Fruit fly (Drosophila melanogaster) whole organism, embryonic: ENCODE results near the gene GAPcenA.
A peak's percentile ranks its signal among the peaks of the same experiment; 100 is the strongest.

Experiments used
- Abd-B ChIP-seq: fragments of 200-800 bp; sonication (Bioruptor generic); optimal IDR thresholded peaks from 2 replicates; lab custom pipeline; 2018; ENCODE audit warnings: missing biosample characterization, mild to moderate bottlenecking, missing genetic modification characterization, moderate library complexity
- Atf6 ChIP-seq: fragments of 200-800 bp; sonication (Bioruptor generic); IDR thresholded peaks from 2 replicates; pipeline ENCODE4 v1.3.6; 2022; ENCODE audit warnings: missing biosample characterization, missing genetic modification characterization
- CG10431 ChIP-seq: fragments of 200-800 bp; sonication (Bioruptor generic); optimal IDR thresholded peaks from 3 replicates; lab custom pipeline; 2018; ENCODE audit warnings: missing biosample characterization, mild to moderate bottlenecking, missing genetic modification characterization
- CG10979 ChIP-seq: fragments of 200-800 bp; sonication (Bioruptor generic); optimal IDR thresholded peaks from 2 replicates; lab custom pipeline; 2018; ENCODE audit warnings: missing biosample characterization, mild to moderate bottlenecking, missing genetic modification characterization, moderate library complexity
- CG11085 ChIP-seq: fragments of 200-800 bp; sonication (Bioruptor generic); IDR thresholded peaks from 2 replicates; pipeline ENCODE4 v1.3.6; 2022; ENCODE audit warnings: missing biosample characterization, missing genetic modification characterization
- CG11247 ChIP-seq: fragments of 200-800 bp; sonication (Bioruptor generic); IDR thresholded peaks from 2 replicates; pipeline ENCODE4 v1.3.6; 2022; ENCODE audit warnings: missing biosample characterization, missing genetic modification characterization
- CG11504 ChIP-seq: fragments of 200-800 bp; sonication (Bioruptor generic); optimal IDR thresholded peaks from 3 replicates; lab custom pipeline; 2019; ENCODE audit warnings: missing biosample characterization, mild to moderate bottlenecking, missing genetic modification characterization, moderate library complexity
- CG12769 ChIP-seq: fragments of 200-800 bp; sonication (Bioruptor generic); optimal IDR thresholded peaks from 2 replicates; lab custom pipeline; 2019; ENCODE audit warnings: missing biosample characterization, mild to moderate bottlenecking, missing genetic modification characterization, moderate library complexity
- CG14710 ChIP-seq: fragments of 200-800 bp; sonication (Bioruptor generic); optimal IDR thresholded peaks from 3 replicates; lab custom pipeline; 2019; ENCODE audit warnings: missing biosample characterization, mild to moderate bottlenecking, missing genetic modification characterization, moderate library complexity
- CG16779 ChIP-seq: fragments of 200-800 bp; sonication (Bioruptor generic); IDR thresholded peaks from 2 replicates; pipeline ENCODE4 v1.3.6; 2022; ENCODE audit warnings: missing biosample characterization, missing genetic modification characterization
- CG17186 ChIP-seq: fragments of 200-800 bp; sonication (Bioruptor generic); optimal IDR thresholded peaks from 3 replicates; lab custom pipeline; 2017; ENCODE audit warnings: missing biosample characterization, missing genetic modification reagents, missing genetic modification characterization
- CG2889 ChIP-seq: fragments of 200-800 bp; sonication (Bioruptor generic); IDR thresholded peaks from 3 replicates; pipeline ENCODE4 v1.3.6; 2022; ENCODE audit warnings: missing biosample characterization, missing genetic modification characterization
- CG3163 ChIP-seq: fragments of 200-800 bp; sonication (Bioruptor generic); optimal IDR thresholded peaks from 3 replicates; lab custom pipeline; 2016; ENCODE audit warnings: missing biosample characterization, missing genetic modification characterization
- CG4404 ChIP-seq: fragments of 200-800 bp; sonication (Bioruptor generic); IDR thresholded peaks from 2 replicates; pipeline ENCODE4 v1.3.6; 2022; ENCODE audit warnings: missing biosample characterization, missing genetic modification characterization
- CG4617 ChIP-seq: fragments of 200-800 bp; sonication (Bioruptor generic); optimal IDR thresholded peaks from 3 replicates; lab custom pipeline; 2016; ENCODE audit warnings: missing biosample characterization, missing genetic modification characterization, borderline replicate concordance
- CG4707 ChIP-seq: fragments of 200-800 bp; sonication (Bioruptor generic); optimal IDR thresholded peaks from 2 replicates; lab custom pipeline; 2018; ENCODE audit warnings: missing biosample characterization, mild to moderate bottlenecking, missing genetic modification characterization, moderate library complexity
- CG7786 ChIP-seq: fragments of 200-800 bp; sonication (Bioruptor generic); optimal IDR thresholded peaks from 2 replicates; lab custom pipeline; 2016; ENCODE audit warnings: missing biosample characterization, missing genetic modification characterization
- Dad ChIP-seq: fragments of 200-800 bp; sonication (Bioruptor generic); optimal IDR thresholded peaks from 3 replicates; lab custom pipeline; 2016; ENCODE audit warnings: missing biosample characterization, missing genetic modification characterization
- Fer1 ChIP-seq: fragments of 200-800 bp; sonication (Bioruptor generic); optimal IDR thresholded peaks from 2 replicates; lab custom pipeline; 2017; ENCODE audit warnings: missing biosample characterization, mild to moderate bottlenecking, missing genetic modification characterization
- Fer3 ChIP-seq: fragments of 200-800 bp; sonication (Bioruptor generic); optimal IDR thresholded peaks from 2 replicates; lab custom pipeline; 2018; ENCODE audit warnings: missing biosample characterization, mild to moderate bottlenecking, missing genetic modification characterization, moderate library complexity
- Gug ChIP-seq: fragments of 200-800 bp; sonication (Bioruptor generic); IDR thresholded peaks from 4 replicates; pipeline ENCODE4 v1.3.6; 2022; ENCODE audit warnings: missing biosample characterization, missing genetic modification characterization
- Hey ChIP-seq: fragments of 200-800 bp; sonication (Bioruptor generic); optimal IDR thresholded peaks from 3 replicates; lab custom pipeline; 2018; ENCODE audit warnings: missing biosample characterization, mild to moderate bottlenecking, missing genetic modification characterization
- Jarid2 ChIP-seq: fragments of 200-800 bp; sonication (Bioruptor generic); optimal IDR thresholded peaks from 3 replicates; lab custom pipeline; 2017; ENCODE audit warnings: mild to moderate bottlenecking, missing biosample characterization, missing genetic modification reagents, missing genetic modification characterization
- NFAT ChIP-seq: fragments of 200-800 bp; sonication (Bioruptor generic); IDR thresholded peaks from 2 replicates; pipeline ENCODE4 v1.3.6; 2022; ENCODE audit warnings: missing biosample characterization, missing genetic modification characterization
- Ravus ChIP-seq: fragments of 200-800 bp; sonication (Bioruptor generic); IDR thresholded peaks from 2 replicates; pipeline ENCODE4 v1.3.6; 2022; ENCODE audit warnings: missing biosample characterization, missing genetic modification characterization
- Rfx ChIP-seq: fragments of 200-800 bp; sonication (Bioruptor generic); IDR thresholded peaks from 2 replicates; pipeline ENCODE4 v1.3.6; 2022; ENCODE audit warnings: missing biosample characterization, missing genetic modification characterization
- ab ChIP-seq: fragments of 200-800 bp; sonication (Bioruptor generic); optimal IDR thresholded peaks from 2 replicates; lab custom pipeline; 2016; ENCODE audit warnings: missing biosample characterization, missing genetic modification characterization
- abd-A ChIP-seq: fragments of 200-800 bp; sonication (Bioruptor generic); optimal IDR thresholded peaks from 3 replicates; lab custom pipeline; 2019; ENCODE audit warnings: missing biosample characterization, mild to moderate bottlenecking, missing genetic modification characterization, moderate library complexity
- btn ChIP-seq: fragments of 200-800 bp; sonication (Bioruptor generic); optimal IDR thresholded peaks from 2 replicates; lab custom pipeline; 2016; ENCODE audit warnings: missing biosample characterization, missing genetic modification characterization
- cas ChIP-seq: fragments of 200-800 bp; sonication (Bioruptor generic); IDR thresholded peaks from 2 replicates; pipeline ENCODE4 v1.3.6; 2022; ENCODE audit warnings: missing biosample characterization, missing genetic modification characterization
- fd96Cb ChIP-seq: fragments of 200-800 bp; sonication (Bioruptor generic); optimal IDR thresholded peaks from 2 replicates; lab custom pipeline; 2018; ENCODE audit warnings: missing biosample characterization, mild to moderate bottlenecking, missing genetic modification characterization, moderate library complexity
- gcm2 ChIP-seq: fragments of 200-800 bp; sonication (Bioruptor generic); optimal IDR thresholded peaks from 2 replicates; lab custom pipeline; 2016; ENCODE audit warnings: missing biosample characterization, missing genetic modification characterization
- gsb-n ChIP-seq: fragments of 200-800 bp; sonication (Bioruptor generic); optimal IDR thresholded peaks from 3 replicates; lab custom pipeline; 2018; ENCODE audit warnings: missing biosample characterization, mild to moderate bottlenecking, missing genetic modification characterization
- kah ChIP-seq: fragments of 200-800 bp; sonication (Bioruptor generic); optimal IDR thresholded peaks from 2 replicates; lab custom pipeline; 2018; ENCODE audit warnings: missing biosample characterization, mild to moderate bottlenecking, missing genetic modification characterization
- lola ChIP-seq, 3 experiments: fragments of >200 bp in 2 of 3; fragments of 200-800 bp in 1 of 3; sonication (Bioruptor generic) in 1 of 3; optimal IDR thresholded peaks; 2 replicates each; lab custom pipeline; 2017 to 2019; ENCODE audit warnings: missing biosample characterization in 3 of 3, missing genetic modification characterization in 3 of 3, mild to moderate bottlenecking in 1 of 3, moderate library complexity in 1 of 3
- mam ChIP-seq: fragments of 200-800 bp; sonication (Bioruptor generic); optimal IDR thresholded peaks from 3 replicates; lab custom pipeline; 2016; ENCODE audit warnings: missing biosample characterization, missing genetic modification characterization
- nom ChIP-seq: fragments of 200-800 bp; sonication (Bioruptor generic); optimal IDR thresholded peaks from 2 replicates; lab custom pipeline; 2017; ENCODE audit warnings: missing biosample characterization, missing genetic modification characterization, mild to moderate bottlenecking, moderate library complexity, missing genetic modification reagents
- repo ChIP-seq: fragments of 200-800 bp; sonication (Bioruptor generic); optimal IDR thresholded peaks from 2 replicates; lab custom pipeline; 2016; ENCODE audit warnings: missing biosample characterization, missing genetic modification characterization
- slbo ChIP-seq: fragments of 200-800 bp; sonication (Bioruptor generic); IDR thresholded peaks from 2 replicates; pipeline ENCODE4 v1.3.6; 2022; ENCODE audit warnings: missing biosample characterization, missing genetic modification characterization
- stc ChIP-seq: fragments of 200-800 bp; sonication (Bioruptor generic); IDR thresholded peaks from 2 replicates; pipeline ENCODE4 v1.3.6; 2022; ENCODE audit warnings: missing biosample characterization, missing genetic modification characterization
- trh ChIP-seq: fragments of 200-800 bp; sonication (Bioruptor generic); optimal IDR thresholded peaks from 2 replicates; lab custom pipeline; 2016; ENCODE audit warnings: missing biosample characterization, missing genetic modification characterization
- tx ChIP-seq: fragments of 200-800 bp; sonication (Bioruptor generic); optimal IDR thresholded peaks from 2 replicates; lab custom pipeline; 2016; ENCODE audit warnings: missing biosample characterization, missing genetic modification characterization

Gene GAPcenA

DNA sequence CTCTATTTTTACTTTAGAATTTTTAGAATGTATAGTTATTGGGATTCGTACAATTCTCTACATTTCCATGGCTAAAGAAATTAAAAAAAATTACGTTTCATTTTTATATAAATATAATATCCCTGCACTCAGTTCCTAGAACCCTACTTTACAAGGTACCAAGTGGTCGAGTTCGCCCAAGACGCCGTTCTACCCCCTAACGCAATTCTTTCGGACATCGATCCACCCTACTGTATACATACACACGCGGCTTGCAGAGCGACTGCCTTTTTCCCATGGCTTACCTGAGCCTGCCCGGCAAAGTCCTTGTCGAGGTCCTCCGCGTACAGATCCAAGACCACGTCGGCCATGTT, 31.6 kb upstream of the GAPcenA start (continued):
- TF ChIP-seq lola (GFP tag; optimal IDR thresholded peaks at IDR 0.05; lab: Kevin White, UChicago) (no peak), CG4707 (no peak), CG4404 (no peak), Gug (GFP tag; lab: Robert Waterston, UW) (peak; percentile 15; the same call in 1 of the 4 replicates), CG14710 (tag; lab: Kevin White, UChicago) (no peak), Ravus (GFP tag; lab: Robert Waterston, UW) (no peak), abd-A (no peak), CG11085 (GFP tag; lab: Robert Waterston, UW) (no peak), CG7786 (GFP tag; lab: Kevin White, UChicago) (no peak), btn (no peak), CG11504 (tag; lab: Kevin White, UChicago) (no peak), CG16779 (no peak), fd96Cb (tag; lab: Kevin White, UChicago) (no peak), CG10979 (no peak), CG11247 (GFP tag; lab: Robert Waterston, UW) (no peak), mam (GFP tag; lab: Kevin White, UChicago) (no peak), CG12769 (tag; lab: Kevin White, UChicago) (no peak), ab (no peak), repo (GFP tag; lab: Kevin White, UChicago) (no peak), Fer1 (GFP tag; lab: Kevin White, UChicago) (peak; percentile 46), stc (GFP tag; lab: Robert Waterston, UW) (no peak), nom (no peak), tx (GFP tag; lab: Kevin White, UChicago) (no peak), kah (GFP tag; lab: Kevin White, UChicago) (no peak), Abd-B (GFP tag; lab: Kevin White, UChicago) (no peak), Rfx (GFP tag; lab: Robert Waterston, UW) (peak; percentile 45; the same call in 1 of the 2 replicates), CG10431 (GFP tag; lab: Kevin White, UChicago) (no peak), Dad (GFP tag; lab: Kevin White, UChicago) (no peak), CG17186 (GFP tag; lab: Kevin White, UChicago) (no peak), CG2889 (GFP tag; lab: Robert Waterston, UW) (no peak), gsb-n (tag; lab: Kevin White, UChicago) (no peak), trh (GFP tag; lab: Kevin White, UChicago) (no peak), Fer3 (tag; lab: Kevin White, UChicago) (peak; percentile 21), gcm2 (GFP tag; lab: Kevin White, UChicago) (no peak), cas (peak; percentile 29; the same call in 1 of the 2 replicates), Atf6 (GFP tag; lab: Robert Waterston, UW) (no peak), CG4617 (GFP tag; lab: Kevin White, UChicago) (no peak), CG3163 (GFP tag; lab: Kevin White, UChicago) (no peak), Hey (tag; lab: Kevin White, UChicago) (peak; percentile 71), Jarid2 (GFP tag; lab: Kevin White, UChicago) (no peak), NFAT (GFP tag; lab: Robert Waterston, UW) (peak; percentile 69), slbo (GFP tag; lab: Robert Waterston, UW) (peak; percentile 57)
